Fruit fly (Drosophila melanogaster) whole organism, embryonic: Measurements from ENCODE around the gene CG32032.

ENCODE experiments used
- CG12299 ChIP-seq: fragments of 200-800 bp; sonication (Bioruptor generic); optimal IDR thresholded peaks from 2 replicates; lab custom pipeline; 2018; ENCODE audit warnings: missing biosample characterization, mild to moderate bottlenecking, missing genetic modification characterization
- CG13123 ChIP-seq: fragments of 200-800 bp; sonication (Bioruptor generic); optimal IDR thresholded peaks from 2 replicates; lab custom pipeline; 2016; ENCODE audit warnings: missing biosample characterization, missing genetic modification characterization
- CG13296 ChIP-seq: fragments of 200-800 bp; sonication (Bioruptor generic); optimal IDR thresholded peaks from 3 replicates; lab custom pipeline; 2018; ENCODE audit warnings: missing biosample characterization, mild to moderate bottlenecking, missing genetic modification characterization
- CG16815 ChIP-seq: fragments of 200-800 bp; sonication (Bioruptor generic); optimal IDR thresholded peaks from 3 replicates; lab custom pipeline; 2017; ENCODE audit warnings: missing biosample characterization, mild to moderate bottlenecking, missing genetic modification characterization
- CG17186 ChIP-seq: fragments of 200-800 bp; sonication (Bioruptor generic); optimal IDR thresholded peaks from 3 replicates; lab custom pipeline; 2017; ENCODE audit warnings: missing biosample characterization, missing genetic modification reagents, missing genetic modification characterization
- CG18764 ChIP-seq: fragments of 200-800 bp; sonication (Bioruptor generic); optimal IDR thresholded peaks from 3 replicates; lab custom pipeline; 2016; ENCODE audit warnings: missing biosample characterization, missing genetic modification characterization
- CG32772 ChIP-seq: fragments of 200-800 bp; sonication (Bioruptor generic); IDR thresholded peaks from 2 replicates; pipeline ENCODE4 v1.3.6; 2022; ENCODE audit warnings: missing biosample characterization, missing genetic modification characterization
- CG4360 ChIP-seq: fragments of 200-800 bp; sonication (Bioruptor generic); IDR thresholded peaks from 2 replicates; pipeline ENCODE4 v1.3.6; 2022; ENCODE audit warnings: missing biosample characterization, missing genetic modification characterization
- CG7745 ChIP-seq: fragments of 200-800 bp; sonication (Bioruptor generic); optimal IDR thresholded peaks from 2 replicates; lab custom pipeline; 2018; ENCODE audit warnings: missing biosample characterization, mild to moderate bottlenecking, missing genetic modification characterization, moderate library complexity
- CG7987 ChIP-seq: fragments of 200-800 bp; sonication (Bioruptor generic); optimal IDR thresholded peaks from 2 replicates; lab custom pipeline; 2018; ENCODE audit warnings: missing biosample characterization, mild to moderate bottlenecking, missing genetic modification characterization, moderate library complexity
- CG8089 ChIP-seq: fragments of 200-800 bp; sonication (Bioruptor generic); optimal IDR thresholded peaks from 3 replicates; lab custom pipeline; 2016; ENCODE audit warnings: missing biosample characterization, missing genetic modification characterization
- CG8281 ChIP-seq: fragments of 200-800 bp; sonication (Bioruptor generic); optimal IDR thresholded peaks from 2 replicates; lab custom pipeline; 2018; ENCODE audit warnings: missing biosample characterization, mild to moderate bottlenecking, missing genetic modification characterization, moderate library complexity
- CG8924 ChIP-seq: fragments of 200-800 bp; optimal IDR thresholded peaks from 3 replicates; lab custom pipeline; 2019; ENCODE audit warnings: missing biosample characterization, mild to moderate bottlenecking, missing genetic modification characterization, moderate library complexity
- CG9797 ChIP-seq: fragments of 200-800 bp; sonication (Bioruptor generic); optimal IDR thresholded peaks from 3 replicates; lab custom pipeline; 2018; ENCODE audit warnings: missing biosample characterization, mild to moderate bottlenecking, missing genetic modification characterization
- Deaf1 ChIP-seq: fragments of 200-800 bp; optimal IDR thresholded peaks from 3 replicates; lab custom pipeline; 2019; ENCODE audit warnings: missing biosample characterization, mild to moderate bottlenecking, missing genetic modification characterization, moderate library complexity
- Dll ChIP-seq: fragments of 200-800 bp; sonication (Bioruptor generic); IDR thresholded peaks from 4 replicates; pipeline ENCODE4 v1.3.6; 2022; ENCODE audit warnings: missing biosample characterization, missing genetic modification characterization; ENCODE audit not compliant: partially characterized antibody
- Doc2 ChIP-seq: fragments of 200-800 bp; sonication (Bioruptor generic); IDR thresholded peaks from 2 replicates; pipeline ENCODE4 v1.3.6; 2022; ENCODE audit warnings: missing biosample characterization, missing genetic modification characterization
- E2f1 ChIP-seq: fragments of 200-800 bp; sonication (Bioruptor generic); IDR thresholded peaks from 2 replicates; pipeline ENCODE4 v1.3.6; 2022; ENCODE audit warnings: missing biosample characterization, missing genetic modification characterization
- Fer3 ChIP-seq: fragments of 200-800 bp; sonication (Bioruptor generic); optimal IDR thresholded peaks from 2 replicates; lab custom pipeline; 2018; ENCODE audit warnings: missing biosample characterization, mild to moderate bottlenecking, missing genetic modification characterization, moderate library complexity
- Gug ChIP-seq: fragments of 200-800 bp; sonication (Bioruptor generic); IDR thresholded peaks from 4 replicates; pipeline ENCODE4 v1.3.6; 2022; ENCODE audit warnings: missing biosample characterization, missing genetic modification characterization
- HHEX ChIP-seq: fragments of 200-800 bp; sonication (Bioruptor generic); optimal IDR thresholded peaks from 3 replicates; lab custom pipeline; 2017; ENCODE audit warnings: missing biosample characterization, mild to moderate bottlenecking, missing genetic modification characterization, missing genetic modification reagents
- Hmr ChIP-seq: fragments of 200-800 bp; sonication (Bioruptor generic); optimal IDR thresholded peaks from 3 replicates; lab custom pipeline; 2017; ENCODE audit warnings: mild to moderate bottlenecking, missing biosample characterization, missing genetic modification reagents, missing genetic modification characterization
- Hsf ChIP-seq: fragments of 200-800 bp; sonication (Bioruptor generic); optimal IDR thresholded peaks from 3 replicates; lab custom pipeline; 2016; ENCODE audit warnings: missing biosample characterization, missing genetic modification characterization
- Mad ChIP-seq: fragments of 200-800 bp; sonication (Bioruptor generic); optimal IDR thresholded peaks from 2 replicates; lab custom pipeline; 2016; ENCODE audit warnings: missing biosample characterization, missing genetic modification characterization
- NK7.1 ChIP-seq: fragments of 200-800 bp; sonication (Bioruptor generic); optimal IDR thresholded peaks from 3 replicates; lab custom pipeline; 2016; ENCODE audit warnings: missing biosample characterization, missing genetic modification characterization
- PHDP ChIP-seq: fragments of 200-800 bp; sonication (Bioruptor generic); optimal IDR thresholded peaks from 3 replicates; lab custom pipeline; 2018; ENCODE audit warnings: missing biosample characterization, mild to moderate bottlenecking, missing genetic modification characterization, moderate library complexity
- Spps ChIP-seq: fragments of 200-800 bp; sonication (Bioruptor generic); optimal IDR thresholded peaks from 2 replicates; lab custom pipeline; 2018; ENCODE audit warnings: missing biosample characterization, mild to moderate bottlenecking, missing genetic modification characterization
- TFAM ChIP-seq: fragments of 200-800 bp; sonication (Bioruptor generic); optimal IDR thresholded peaks from 2 replicates; lab custom pipeline; 2017; ENCODE audit warnings: missing biosample characterization, missing genetic modification characterization, inconsistent platforms
- Vsx1 ChIP-seq: fragments of 200-800 bp; sonication (Bioruptor generic); optimal IDR thresholded peaks from 2 replicates; lab custom pipeline; 2017; ENCODE audit warnings: missing biosample characterization, mild to moderate bottlenecking, missing genetic modification characterization, missing genetic modification reagents
- ab ChIP-seq: fragments of 200-800 bp; sonication (Bioruptor generic); optimal IDR thresholded peaks from 2 replicates; lab custom pipeline; 2016; ENCODE audit warnings: missing biosample characterization, missing genetic modification characterization
- ac ChIP-seq: fragments of 200-800 bp; sonication (Bioruptor generic); optimal IDR thresholded peaks from 3 replicates; lab custom pipeline; 2017; ENCODE audit warnings: missing biosample characterization, mild to moderate bottlenecking, missing genetic modification characterization
- ash1 ChIP-seq: fragments of 200-800 bp; sonication (Bioruptor generic); optimal IDR thresholded peaks from 2 replicates; lab custom pipeline; 2018; ENCODE audit warnings: missing biosample characterization, mild to moderate bottlenecking, missing genetic modification characterization
- az2 ChIP-seq: fragments of 200-800 bp; sonication (Bioruptor generic); optimal IDR thresholded peaks from 3 replicates; lab custom pipeline; 2016; ENCODE audit warnings: missing biosample characterization, missing genetic modification characterization
- bcd ChIP-seq: fragments of 200-800 bp; sonication (Bioruptor generic); optimal IDR thresholded peaks from 2 replicates; lab custom pipeline; 2017; ENCODE audit warnings: missing biosample characterization, mild to moderate bottlenecking, missing genetic modification characterization
- bigmax ChIP-seq: fragments of 200-800 bp; sonication (Bioruptor generic); optimal IDR thresholded peaks from 2 replicates; lab custom pipeline; 2018; ENCODE audit warnings: missing biosample characterization, mild to moderate bottlenecking, missing genetic modification characterization
- bowl ChIP-seq: fragments of 200-800 bp; sonication (Bioruptor generic); IDR thresholded peaks from 2 replicates; pipeline ENCODE4 v1.3.6; 2022; ENCODE audit warnings: missing biosample characterization, missing genetic modification characterization
- chif ChIP-seq, 2 experiments: fragments of 200-800 bp; sonication (Bioruptor generic); optimal IDR thresholded peaks; 3 replicates each; lab custom pipeline; 2016; ENCODE audit warnings: missing biosample characterization in 2 of 2, missing genetic modification characterization in 2 of 2
- fd102C ChIP-seq: fragments of 200-800 bp; sonication (Bioruptor generic); optimal IDR thresholded peaks from 2 replicates; lab custom pipeline; 2018; ENCODE audit warnings: missing biosample characterization, mild to moderate bottlenecking, missing genetic modification characterization, moderate library complexity
- gt ChIP-seq: fragments of 200-800 bp; sonication (Bioruptor generic); IDR thresholded peaks from 2 replicates; pipeline ENCODE4 v1.3.6; 2022; ENCODE audit warnings: missing biosample characterization, missing genetic modification characterization
- hth ChIP-seq: fragments of >200 bp; optimal IDR thresholded peaks from 2 replicates; lab custom pipeline; 2017; ENCODE audit warnings: inconsistent platforms
- insv ChIP-seq, 2 experiments: fragments of 200-800 bp; sonication (Bioruptor generic); optimal IDR thresholded peaks; 3 replicates each; lab custom pipeline; 2016 to 2018; ENCODE audit warnings: missing biosample characterization in 2 of 2, missing genetic modification characterization in 2 of 2
- kni ChIP-seq: fragments of 200-800 bp; sonication (Bioruptor generic); optimal IDR thresholded peaks from 3 replicates; lab custom pipeline; 2017; ENCODE audit warnings: mild to moderate bottlenecking, missing biosample characterization, missing genetic modification reagents, missing genetic modification characterization
- lola ChIP-seq, 3 experiments: fragments of >200 bp in 2 of 3; fragments of 200-800 bp in 1 of 3; sonication (Bioruptor generic) in 1 of 3; optimal IDR thresholded peaks; 2 replicates each; lab custom pipeline; 2017 to 2019; ENCODE audit warnings: missing biosample characterization in 3 of 3, missing genetic modification characterization in 3 of 3, mild to moderate bottlenecking in 1 of 3, moderate library complexity in 1 of 3
- pho ChIP-seq: fragments of 200-800 bp; sonication (Bioruptor generic); optimal IDR thresholded peaks from 2 replicates; lab custom pipeline; 2016; ENCODE audit warnings: missing biosample characterization, missing genetic modification characterization
- sd ChIP-seq: fragments of 200-800 bp; sonication (Bioruptor generic); optimal IDR thresholded peaks from 3 replicates; lab custom pipeline; 2018; ENCODE audit warnings: missing biosample characterization, mild to moderate bottlenecking, missing genetic modification characterization, moderate library complexity
- sens-2 ChIP-seq: fragments of 200-800 bp; sonication (Bioruptor generic); IDR thresholded peaks from 2 replicates; pipeline ENCODE4 v1.3.6; 2022; ENCODE audit warnings: missing biosample characterization, missing genetic modification characterization
- slbo ChIP-seq: fragments of 200-800 bp; sonication (Bioruptor generic); IDR thresholded peaks from 2 replicates; pipeline ENCODE4 v1.3.6; 2022; ENCODE audit warnings: missing biosample characterization, missing genetic modification characterization
- sob ChIP-seq: fragments of 200-800 bp; sonication (Bioruptor generic); IDR thresholded peaks from 2 replicates; pipeline ENCODE4 v1.3.6; 2022; ENCODE audit warnings: missing biosample characterization, missing genetic modification characterization
- tx ChIP-seq: fragments of 200-800 bp; sonication (Bioruptor generic); optimal IDR thresholded peaks from 2 replicates; lab custom pipeline; 2016; ENCODE audit warnings: missing biosample characterization, missing genetic modification characterization

The CG32032 gene

dm6 chr3L:9126888-9127689 is 34.2 kb downstream of the CG32032 start (continued):
- TF ChIP-seq bigmax (GFP tag; lab: Kevin White, UChicago) (no peak), HHEX (GFP tag; lab: Kevin White, UChicago) (peak; percentile 44), Hmr (GFP tag; lab: Kevin White, UChicago) (peak; percentile 78), bcd (GFP tag; lab: Kevin White, UChicago) (peak; percentile 63), pho (no peak), hth (lab: Kevin White, UChicago) (no peak), CG8281 (tag; lab: Kevin White, UChicago) (no peak), PHDP (tag; lab: Kevin White, UChicago) (peak; percentile 61), TFAM (GFP tag; lab: Kevin White, UChicago) (no peak), lola (GFP tag; optimal IDR thresholded peaks at IDR 0.05; lab: Kevin White, UChicago) (no peak), Mad (GFP tag; lab: Kevin White, UChicago) (peak; percentile 1), CG13296 (GFP tag; lab: Kevin White, UChicago) (peak; percentile 70), Hsf (GFP tag; lab: Kevin White, UChicago) (peak; percentile 22), bowl (GFP tag; lab: Robert Waterston, UW) (no peak), ash1 (no peak), CG4360 (GFP tag; lab: Robert Waterston, UW) (peak; percentile 19; the same call in 1 of the 2 replicates), CG12299 (no peak), chif (GFP tag; optimal IDR thresholded peaks at IDR 0.05; lab: Kevin White, UChicago) (peak in 1 of 2 experiments; percentile 1), CG18764 (no peak), CG8089 (GFP tag; lab: Kevin White, UChicago) (no peak), E2f1 (GFP tag; lab: Robert Waterston, UW) (peak; percentile 35; the same call in 1 of the 2 replicates), Vsx1 (GFP tag; lab: Kevin White, UChicago) (no peak), CG7745 (tag; lab: Kevin White, UChicago) (no peak), Doc2 (GFP tag; lab: Robert Waterston, UW) (no peak), gt (GFP tag; lab: Robert Waterston, UW) (no peak), CG32772 (GFP tag; lab: Robert Waterston, UW) (no peak), CG8924 (tag; lab: Kevin White, UChicago) (peak; percentile 49), sd (tag; lab: Kevin White, UChicago) (peak; percentile 45), CG17186 (GFP tag; lab: Kevin White, UChicago) (no peak), CG16815 (GFP tag; lab: Kevin White, UChicago) (peak; percentile 16), kni (no peak), sens-2 (GFP tag; lab: Robert Waterston, UW) (no peak), Gug (GFP tag; lab: Robert Waterston, UW) (peak; percentile 44; the same call in 2 of the 4 replicates), slbo (GFP tag; lab: Robert Waterston, UW) (peak; percentile 71), tx (no peak), insv (GFP tag; optimal IDR thresholded peaks at IDR 0.05; lab: Kevin White, UChicago) (no peak), CG7987 (GFP tag; lab: Kevin White, UChicago) (no peak), NK7.1 (GFP tag; lab: Kevin White, UChicago) (peak; percentile 5), fd102C (GFP tag; lab: Kevin White, UChicago) (no peak), sob (GFP tag; lab: Robert Waterston, UW) (0 out of 2 replicates have a peak, but pooled peaks have one; percentile 40), Dll (GFP tag; lab: Robert Waterston, UW) (no peak), ab (no peak), ac (no peak), CG9797 (GFP tag; lab: Kevin White, UChicago) (no peak), az2 (GFP tag; lab: Kevin White, UChicago) (peak; percentile 20), Deaf1 (tag; lab: Kevin White, UChicago) (no peak), CG13123 (GFP tag; lab: Kevin White, UChicago) (no peak), Fer3 (tag; lab: Kevin White, UChicago) (peak; percentile 53), Spps (tag; lab: Kevin White, UChicago) (no peak)
